Fruit fly (Drosophila melanogaster): ENCODE results near the gene Alp11.
A peak's percentile ranks its signal among the peaks of the same experiment; 100 is the strongest.

Gene Alp11

DNA sequence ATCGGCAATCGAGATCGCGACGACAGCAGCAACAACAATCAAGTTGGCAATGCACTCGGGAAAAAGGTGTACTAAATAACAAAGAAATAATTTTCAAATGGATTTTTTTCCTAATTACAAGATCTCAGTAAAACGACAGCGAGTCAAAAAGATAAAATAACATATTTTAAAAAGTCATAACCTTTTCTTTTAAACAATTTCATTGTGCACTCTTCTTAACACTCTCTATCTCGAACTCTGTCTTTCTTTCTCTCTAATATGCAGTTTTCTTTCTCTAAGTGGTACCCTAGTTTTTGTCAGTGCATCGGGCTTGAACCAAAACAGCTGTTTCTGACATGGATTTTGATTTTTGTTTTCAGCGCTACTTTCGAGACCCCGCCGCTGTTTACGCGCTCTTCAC is 38.5 kb upstream of the Alp11 start (continued):
- no peak for TF ChIP-seq Dip2 (GFP tag; IDR thresholded peaks at IDR 0.05)
- no peak for TF ChIP-seq dan (GFP tag; IDR thresholded peaks at IDR 0.05)
- no peak for TF ChIP-seq CG10565 (GFP tag; optimal IDR thresholded peaks at IDR 0.05)
- peak; percentile 74 for TF ChIP-seq CG18262 (tag; optimal IDR thresholded peaks at IDR 0.05)
- TF ChIP-seq NC2α (GFP tag; optimal IDR thresholded peaks at IDR 0.05), result peak; percentile 29
- peak; percentile 74 for TF ChIP-seq CG18619 (GFP tag; optimal IDR thresholded peaks at IDR 0.05)
- peak; percentile 58 for TF ChIP-seq CG12104 (GFP tag; optimal IDR thresholded peaks at IDR 0.05)
- peak; percentile 86 for TF ChIP-seq Rfx (GFP tag; IDR thresholded peaks at IDR 0.05)
- peak; percentile 72 for TF ChIP-seq CG13624 (GFP tag; optimal IDR thresholded peaks at IDR 0.05)
- peak; percentile 64; the same call in 1 of the 3 replicates for TF ChIP-seq ci (GFP tag; IDR thresholded peaks at IDR 0.05)
- no peak for TF ChIP-seq ato (GFP tag; IDR thresholded peaks at IDR 0.05; ENCODE audit: partially characterized antibody)
- peak; percentile 64 for TF ChIP-seq HLH54F (GFP tag; optimal IDR thresholded peaks at IDR 0.05)
- TF ChIP-seq jing (GFP tag; optimal IDR thresholded peaks at IDR 0.05), result peak; percentile 3
- peak; percentile 24; the same call in 1 of the 2 replicates for TF ChIP-seq CG4730 (GFP tag; IDR thresholded peaks at IDR 0.05)
- TF ChIP-seq CG6813 (GFP tag; optimal IDR thresholded peaks at IDR 0.05), result peak; percentile 55
- TF ChIP-seq jigr1 (GFP tag; IDR thresholded peaks at IDR 0.05), result peak; percentile 44; the same call in 1 of the 3 replicates
- peak; percentile 23 for TF ChIP-seq CG4328 (GFP tag; optimal IDR thresholded peaks at IDR 0.05)
- peak; percentile 29 for TF ChIP-seq CG10462 (GFP tag; optimal IDR thresholded peaks at IDR 0.05)
- TF ChIP-seq Hr78 (GFP tag; optimal IDR thresholded peaks at IDR 0.05), result peak in 1 of 2 experiments; percentile 23
- no peak for TF ChIP-seq BEAF-32 (GFP tag; optimal IDR thresholded peaks at IDR 0.05)
- TF ChIP-seq CG2889 (GFP tag; IDR thresholded peaks at IDR 0.05), result peak; percentile 62; the same call in 2 of the 3 replicates
- peak; percentile 13 for TF ChIP-seq Bdp1 (GFP tag; optimal IDR thresholded peaks at IDR 0.05)
- TF ChIP-seq CG5245 (GFP tag; optimal IDR thresholded peaks at IDR 0.05), result peak; percentile 41
- no peak for TF ChIP-seq pan (optimal IDR thresholded peaks at IDR 0.05)
- TF ChIP-seq pan (GFP tag; optimal IDR thresholded peaks at IDR 0.05 in 1 of 2, IDR thresholded peaks at IDR 0.05 in 1 of 2), result peak in 1 of 2 experiments; percentile 80
- no peak for TF ChIP-seq grn (GFP tag; optimal IDR thresholded peaks at IDR 0.05)
- peak; percentile 37 for TF ChIP-seq sd (tag; optimal IDR thresholded peaks at IDR 0.05)
- TF ChIP-seq CG9727 (GFP tag; optimal IDR thresholded peaks at IDR 0.05), result peak; percentile 74
- peak; percentile 34 for TF ChIP-seq trem (tag; optimal IDR thresholded peaks at IDR 0.05)
- peak; percentile 74 for TF ChIP-seq CG12391 (tag; optimal IDR thresholded peaks at IDR 0.05)
- TF ChIP-seq CG31224 (GFP tag; IDR thresholded peaks at IDR 0.05), result peak; percentile 74
- TF ChIP-seq CG30020 (tag; optimal IDR thresholded peaks at IDR 0.05), result peak; percentile 26
- TF ChIP-seq H15 (GFP tag; IDR thresholded peaks at IDR 0.05), result peak; percentile 54; the same call in 1 of the 3 replicates
- TF ChIP-seq Aef1 (GFP tag; IDR thresholded peaks at IDR 0.05), result peak; percentile 76
- TF ChIP-seq chn (GFP tag; optimal IDR thresholded peaks at IDR 0.05), result peak; percentile 30
- TF ChIP-seq sim (GFP tag; IDR thresholded peaks at IDR 0.05), result no peak
- TF ChIP-seq chm (GFP tag; IDR thresholded peaks at IDR 0.05), result no peak
- peak; percentile 30 for TF ChIP-seq CG13894 (tag; optimal IDR thresholded peaks at IDR 0.05)
- TF ChIP-seq dati (GFP tag; IDR thresholded peaks at IDR 0.05), result 0 out of 2 replicates have a peak, but pooled peaks have one; percentile 6
- no peak for TF ChIP-seq ftz-f1 (GFP tag; optimal IDR thresholded peaks at IDR 0.05)
- no peak for TF ChIP-seq CG15601 (tag; optimal IDR thresholded peaks at IDR 0.05)
- TF ChIP-seq NK7.1 (GFP tag; optimal IDR thresholded peaks at IDR 0.05), result peak; percentile 47
- TF ChIP-seq stc (GFP tag; IDR thresholded peaks at IDR 0.05), result peak; percentile 67; the same call in 1 of the 2 replicates
- TF ChIP-seq CG15073 (GFP tag; optimal IDR thresholded peaks at IDR 0.05), result no peak
- peak; percentile 64 for TF ChIP-seq CG1233 (GFP tag; optimal IDR thresholded peaks at IDR 0.05)
- no peak for TF ChIP-seq corto (GFP tag; optimal IDR thresholded peaks at IDR 0.05)
- TF ChIP-seq CG31388 (GFP tag; optimal IDR thresholded peaks at IDR 0.05), result peak; percentile 23
- peak; percentile 89 for TF ChIP-seq CG17361 (GFP tag; IDR thresholded peaks at IDR 0.05)
- no peak for TF ChIP-seq pros (GFP tag; optimal IDR thresholded peaks at IDR 0.05)
- peak; percentile 56 for TF ChIP-seq Hr3 (GFP tag; optimal IDR thresholded peaks at IDR 0.05)
- peak; percentile 63 for TF ChIP-seq fu2 (GFP tag; optimal IDR thresholded peaks at IDR 0.05)

All from whole organism, embryonic.